Worm (Caenorhabditis elegans): ENCODE data around the gene clec-228.

clec-228 gene

DNA sequence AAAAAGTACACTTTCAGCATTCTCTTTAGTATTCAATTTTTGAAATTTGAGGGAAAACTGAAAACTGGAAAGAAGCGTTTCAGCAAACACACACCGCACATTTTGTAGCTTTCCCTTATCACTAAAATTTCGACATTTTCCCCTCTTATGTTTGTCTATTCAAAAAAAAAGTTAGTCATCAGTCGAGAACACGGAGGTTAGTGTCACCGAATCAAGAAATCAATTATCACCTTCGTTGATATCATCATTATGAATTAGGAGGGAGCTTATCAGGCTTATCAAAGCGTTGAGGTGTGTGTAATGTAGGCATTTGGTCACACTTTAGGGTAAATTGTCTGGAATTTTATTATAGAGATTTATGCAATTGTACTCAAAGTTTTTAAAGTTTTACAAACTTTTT is 40.7 kb downstream of the clec-228 start, which contains the start of gene cpr-3:
TSS of gene cpr-3 (minus strand) at position 104 of the 400 bp plus-strand sequence.
- TF ChIP-seq ceh-40 (GFP tag; IDR thresholded peaks at IDR 0.05) (no peak), pha-4 (tag; optimal IDR thresholded peaks at IDR 0.05) (peak; percentile 23), ets-4 (GFP tag; optimal IDR thresholded peaks at IDR 0.05) (peak; percentile 83), ztf-22 (GFP tag; optimal IDR thresholded peaks at IDR 0.05) (peak; percentile 88), atf-7 (tag; optimal IDR thresholded peaks at IDR 0.05) (peak; percentile 69), nhr-80 (tag; optimal IDR thresholded peaks at IDR 0.05) (peak; percentile 97), egl-44 (GFP tag; IDR thresholded peaks at IDR 0.05) (no peak), madf-10 (tag; optimal IDR thresholded peaks at IDR 0.05) (peak; percentile 24)

DNA sequence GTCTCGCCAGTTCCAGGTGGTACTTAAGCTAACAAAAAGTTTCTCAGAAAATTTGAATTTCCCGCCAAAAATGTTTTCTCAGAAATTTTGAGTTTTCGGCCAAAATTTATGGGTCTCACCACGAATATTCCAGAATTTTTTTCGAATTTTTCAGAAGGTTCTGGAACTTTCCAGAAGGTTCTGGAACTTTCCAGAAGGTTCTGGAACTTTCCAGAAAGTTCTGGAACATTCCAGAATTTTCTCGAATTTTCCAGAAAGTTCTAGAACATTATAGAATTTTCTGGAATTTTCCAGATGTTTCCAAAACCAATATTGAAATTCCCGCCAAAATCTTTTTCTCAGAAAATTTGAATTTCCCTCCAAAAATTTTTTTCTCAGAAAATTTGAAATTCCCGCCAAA is 43.8 kb downstream of the clec-228 start:
- TF ChIP-seq egrh-3 (GFP tag; IDR thresholded peaks at IDR 0.05) (0 out of 2 replicates have a peak, but pooled peaks have one; percentile 19), ceh-40 (GFP tag; IDR thresholded peaks at IDR 0.05) (peak; percentile 63; the same call in 1 of the 2 replicates), ceh-100 (GFP tag; IDR thresholded peaks at IDR 0.05) (peak; percentile 53), hsf-1 (GFP tag; IDR thresholded peaks at IDR 0.05) (peak; percentile 96), egl-44 (GFP tag; IDR thresholded peaks at IDR 0.05) (peak; percentile 29; the same call in 1 of the 2 replicates), dox-1 (GFP tag; IDR thresholded peaks at IDR 0.05) (peak; percentile 77), madf-6 (GFP tag; IDR thresholded peaks at IDR 0.05) (peak; percentile 50)

DNA sequence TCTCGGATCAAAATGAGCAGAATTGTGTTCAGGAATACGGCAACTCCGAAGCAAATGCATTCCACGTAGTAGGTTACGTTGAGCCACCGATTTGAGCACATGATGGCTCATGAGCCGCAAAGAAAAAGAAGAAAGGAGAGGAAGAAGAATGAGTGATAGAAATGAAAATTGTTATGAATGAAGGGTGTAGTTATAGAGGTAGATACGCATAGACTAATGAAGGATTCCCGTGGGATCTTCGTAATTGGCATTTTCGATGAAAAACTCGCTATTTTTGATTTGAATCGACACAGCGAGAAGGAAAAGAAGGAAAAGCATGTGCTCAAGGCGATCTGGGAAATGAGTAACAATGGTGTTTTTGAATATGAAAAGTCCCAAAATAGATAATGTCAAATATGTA is 45.4 kb downstream of the clec-228 start, which contains the start of gene str-96:
TSS of gene str-96 (minus strand) at position 101 of the 400 bp plus-strand sequence.
- TF ChIP-seq egrh-3 (GFP tag; IDR thresholded peaks at IDR 0.05), result no peak

DNA sequence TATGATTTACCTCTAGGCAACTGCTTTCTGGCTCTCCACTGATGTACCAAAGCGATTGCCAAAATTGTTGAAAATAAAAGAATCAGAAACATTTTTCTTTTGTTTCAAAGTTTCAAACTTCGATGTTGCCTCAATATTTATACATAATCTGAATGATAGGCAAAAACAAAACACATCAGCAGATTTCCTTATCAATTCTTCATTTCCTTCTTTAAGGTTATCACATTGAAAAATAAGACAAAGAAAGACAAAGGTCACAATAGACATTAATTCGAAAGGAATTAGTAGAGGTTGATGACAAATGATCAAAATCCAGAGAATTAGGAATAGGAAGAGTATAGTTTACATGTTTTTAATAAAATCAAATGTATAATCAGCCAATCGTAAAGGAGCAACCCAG is 48.3 kb downstream of the clec-228 start, which contains the start of gene cyp-34A2:
TSS of gene cyp-34A2 (minus strand) at position 101 of the 400 bp plus-strand sequence.
- TF ChIP-seq somi-1 (GFP tag; optimal IDR thresholded peaks at IDR 0.05) (no peak), F22D6.2 (tag; optimal IDR thresholded peaks at IDR 0.05) (no peak), die-1 (tag; optimal IDR thresholded peaks at IDR 0.05) (no peak), nhr-90 (tag; optimal IDR thresholded peaks at IDR 0.05) (no peak), lin-54 (GFP tag; optimal IDR thresholded peaks at IDR 0.05) (no peak), attf-5 (GFP tag; optimal IDR thresholded peaks at IDR 0.05) (no peak), D2030.7 (GFP tag; IDR thresholded peaks at IDR 0.05) (no peak), mcd-1 (GFP tag; IDR thresholded peaks at IDR 0.05) (no peak), ets-4 (GFP tag; optimal IDR thresholded peaks at IDR 0.05) (no peak), Y95B8A.8 (GFP tag; IDR thresholded peaks at IDR 0.05) (no peak), mxl-1 (tag; optimal IDR thresholded peaks at IDR 0.05) (no peak), ztf-26 (tag; optimal IDR thresholded peaks at IDR 0.05) (no peak), egrh-3 (GFP tag; IDR thresholded peaks at IDR 0.05) (no peak)
